Fruit fly (Drosophila melanogaster): ENCODE results near the gene MED6.

The MED6 gene

dm6 chr3R:9745442-9745841 lies 23.3 kb downstream of the MED6 start:
- TF ChIP-seq CTCF (optimal IDR thresholded peaks at IDR 0.05) (no peak), CG8478 (optimal IDR thresholded peaks at IDR 0.05) (no peak)

DNA sequence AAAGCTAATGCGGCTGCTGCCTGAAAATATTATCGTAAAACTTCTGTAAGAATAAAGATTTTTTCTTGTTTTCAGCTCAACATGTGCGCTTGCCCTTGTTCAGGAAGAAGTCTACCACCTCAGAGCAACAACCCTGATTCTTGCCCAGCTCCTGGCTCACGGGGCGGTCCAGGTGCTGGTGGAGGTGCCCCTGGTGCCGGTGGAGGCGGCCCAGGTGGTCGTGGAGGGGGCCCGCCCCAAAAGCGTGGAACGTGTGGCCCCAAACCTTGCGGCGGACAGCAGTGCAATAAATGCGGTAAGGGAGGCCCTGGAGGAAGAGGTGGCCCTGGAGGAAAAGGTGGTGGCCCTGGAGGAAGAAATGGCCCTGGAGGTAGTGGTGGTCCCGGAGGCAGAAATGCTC lies 24.8 kb downstream of the MED6 start:
- no peak for TF ChIP-seq CG8478 (optimal IDR thresholded peaks at IDR 0.05)
- no peak for TF ChIP-seq CTCF (optimal IDR thresholded peaks at IDR 0.05)

DNA sequence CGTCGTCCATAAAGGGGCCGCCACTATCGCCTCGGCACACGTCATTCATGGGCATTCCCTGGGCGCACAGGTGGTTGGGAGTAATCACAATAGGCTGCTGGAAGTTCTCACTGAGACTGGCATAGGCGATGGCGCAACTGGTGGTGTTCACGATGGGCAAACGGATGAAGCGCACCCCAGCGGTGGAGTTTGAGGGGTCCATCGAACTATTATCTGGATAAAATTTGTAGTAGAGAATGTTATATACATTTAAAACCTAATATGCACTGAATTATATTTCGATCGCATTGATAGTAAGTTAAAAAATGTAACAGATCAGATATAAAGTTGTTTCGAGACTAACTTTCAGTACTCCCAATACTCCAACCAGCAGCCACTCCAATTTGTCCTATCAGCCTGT lies 25.6 kb downstream of the MED6 start, which contains the start of gene CG31415:
Gene CG31415, plus strand, starts transcription at position 301 of the 400 bp plus-strand sequence.
- no peak for TF ChIP-seq CTCF (optimal IDR thresholded peaks at IDR 0.05)
- no peak for TF ChIP-seq CG8478 (optimal IDR thresholded peaks at IDR 0.05)

dm6 chr3R:9740713-9741112 lies 28.1 kb downstream of the MED6 start, which contains the start of gene Pnn:
Gene Pnn, plus strand, starts transcription at chr3R:9740899.
- no peak for TF ChIP-seq CTCF (optimal IDR thresholded peaks at IDR 0.05)
- no peak for TF ChIP-seq CG8478 (optimal IDR thresholded peaks at IDR 0.05)

dm6 chr3R:9739793-9740192 lies 29.0 kb downstream of the MED6 start, which contains the start of gene side-VII:
Gene side-VII, minus strand, starts transcription at chr3R:9739979.
- TF ChIP-seq CG8478 (optimal IDR thresholded peaks at IDR 0.05), result no peak
- no peak for TF ChIP-seq CTCF (optimal IDR thresholded peaks at IDR 0.05)

- TF ChIP-seq CG8478 (optimal IDR thresholded peaks at IDR 0.05), result no peak
- no peak for TF ChIP-seq CTCF (optimal IDR thresholded peaks at IDR 0.05)
Observed at dm6 chr3R:9735151-9735550, 33.6 kb downstream of the MED6 start.

- TF ChIP-seq CTCF (optimal IDR thresholded peaks at IDR 0.05) (no peak), CG8478 (optimal IDR thresholded peaks at IDR 0.05) (no peak)
Observed at dm6 chr3R:9733150-9733549, 35.6 kb downstream of the MED6 start, which contains the start of gene alphaTub85E. Gene alphaTub85E, minus strand, starts transcription at chr3R:9733250.

DNA sequence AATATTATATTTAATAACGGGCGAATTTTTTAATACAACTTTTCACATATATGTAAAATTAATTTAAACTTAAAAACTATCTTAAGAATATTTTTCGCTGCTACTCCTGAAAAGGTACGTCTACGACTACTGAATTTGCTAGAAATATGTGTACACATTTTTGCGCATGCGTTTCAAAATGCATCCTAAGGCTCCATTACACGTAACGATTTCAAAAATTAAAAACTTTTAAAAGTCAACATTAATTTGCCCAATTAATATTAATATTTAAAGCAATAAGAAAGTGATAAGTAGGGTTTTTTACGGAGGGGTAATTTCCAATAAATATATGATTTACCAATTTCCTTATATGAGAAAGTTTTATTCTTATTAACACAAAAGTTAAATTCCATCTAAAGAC lies 38.0 kb downstream of the MED6 start, which contains the start of gene FoxP:
Gene FoxP, minus strand, starts transcription at position 89 of the 400 bp plus-strand sequence.
- TF ChIP-seq CG8478 (optimal IDR thresholded peaks at IDR 0.05) (no peak), CTCF (optimal IDR thresholded peaks at IDR 0.05) (no peak)

dm6 chr3R:9725121-9725956 lies 43.4 kb downstream of the MED6 start, which contains the start of gene hyd:
Gene hyd, minus strand, starts transcription at chr3R:9725615.
- TF ChIP-seq CTCF (optimal IDR thresholded peaks at IDR 0.05), result no peak

Data from S2 (cell line).